Worm (Caenorhabditis elegans): ENCODE results near the gene Y37D8A.6.

Gene Y37D8A.6

DNA sequence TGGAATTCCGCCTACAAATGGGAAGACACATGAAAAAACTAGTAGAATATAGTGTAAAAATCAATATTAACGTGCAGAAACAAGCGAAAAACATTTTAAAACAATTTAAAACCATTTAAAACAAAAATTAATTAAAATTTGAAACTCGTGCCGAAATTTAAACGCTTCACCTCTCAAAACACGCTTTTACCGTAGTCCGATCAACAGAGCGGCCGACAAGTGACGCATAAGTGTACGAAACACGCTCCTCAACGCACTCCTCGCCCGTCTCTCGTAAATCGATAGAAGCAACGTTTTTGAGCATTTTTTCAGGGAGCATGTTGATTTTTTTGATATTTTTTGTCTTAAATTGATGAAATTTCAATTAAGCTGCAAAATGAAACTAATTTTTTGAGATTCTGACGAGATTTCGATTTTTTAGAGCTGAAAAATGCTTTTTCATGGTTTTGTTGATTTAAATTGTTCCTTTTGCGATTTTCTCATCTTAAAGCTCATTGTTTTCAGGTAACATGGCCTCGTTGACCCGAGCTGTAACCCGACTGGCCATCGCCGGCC, 35.0 kb upstream of the Y37D8A.6 start, which contains the start of gene cox-5A:
cox-5A (plus strand) TSS at position 505 of the 555 bp plus-strand sequence.
- TF ChIP-seq mef-2 (tag; optimal IDR thresholded peaks at IDR 0.05) (peak; percentile 95), aly-2 (tag; optimal IDR thresholded peaks at IDR 0.05) (peak; percentile 98), ceh-63 (GFP tag; optimal IDR thresholded peaks at IDR 0.05) (peak; percentile 83), tbx-2 (tag; optimal IDR thresholded peaks at IDR 0.05) (peak; percentile 100), pax-3 (tag; optimal IDR thresholded peaks at IDR 0.05) (peak; percentile 99), fos-1 (tag; optimal IDR thresholded peaks at IDR 0.05) (peak; percentile 99), dsc-1 (tag; optimal IDR thresholded peaks at IDR 0.05) (peak; percentile 100), sox-4 (tag; optimal IDR thresholded peaks at IDR 0.05) (peak; percentile 98), C34B4.2 (tag; optimal IDR thresholded peaks at IDR 0.05) (peak; percentile 95), hlh-17 (GFP tag; optimal IDR thresholded peaks at IDR 0.05; ENCODE audit: borderline replicate concordance) (peak; percentile 36), dpl-1 (GFP tag; optimal IDR thresholded peaks at IDR 0.05) (peak; percentile 100), unc-30 (tag; optimal IDR thresholded peaks at IDR 0.05) (peak; percentile 76), sup-37 (GFP tag; optimal IDR thresholded peaks at IDR 0.05) (peak; percentile 99), ceh-8 (GFP tag; optimal IDR thresholded peaks at IDR 0.05) (peak; percentile 99), nhr-85 (tag) (peak; percentile 99), lin-14 (GFP tag; optimal IDR thresholded peaks at IDR 0.05) (peak; percentile 100), blmp-1 (tag; optimal IDR thresholded peaks at IDR 0.05) (peak; percentile 86), nhr-47 (tag; optimal IDR thresholded peaks at IDR 0.05) (peak; percentile 100), mep-1 (tag; optimal IDR thresholded peaks at IDR 0.05) (peak; percentile 100), snu-23 (GFP tag; optimal IDR thresholded peaks at IDR 0.05) (peak; percentile 100), elt-3 (tag; optimal IDR thresholded peaks at IDR 0.05) (peak in 5 of 6 experiments; percentile 83 to 99 (median 97)), irx-1 (tag; optimal IDR thresholded peaks at IDR 0.05) (peak; percentile 99), lin-15B (tag; optimal IDR thresholded peaks at IDR 0.05) (peak; percentile 95), sptf-1 (tag; optimal IDR thresholded peaks at IDR 0.05) (no peak), lin-39 (tag; optimal IDR thresholded peaks at IDR 0.05) (peak; percentile 98), lsy-2 (tag; optimal IDR thresholded peaks at IDR 0.05) (peak; percentile 100), unc-62 (GFP tag; optimal IDR thresholded peaks at IDR 0.05) (peak; percentile 89), pqm-1 (tag; optimal IDR thresholded peaks at IDR 0.05) (peak; percentile 58), unc-130 (tag; optimal IDR thresholded peaks at IDR 0.05) (peak; percentile 99), F16B12.6 (tag; optimal IDR thresholded peaks at IDR 0.05) (peak; percentile 81), hlh-4 (tag; optimal IDR thresholded peaks at IDR 0.05) (peak; percentile 12), xbp-1 (tag; optimal IDR thresholded peaks at IDR 0.05) (peak; percentile 99), nhr-12 (tag; optimal IDR thresholded peaks at IDR 0.05) (peak; percentile 61), nhr-19 (GFP tag; conservative IDR thresholded peaks at IDR 0.05) (peak; percentile 99), aha-1 (tag; optimal IDR thresholded peaks at IDR 0.05) (peak; percentile 96), egl-13 (tag; optimal IDR thresholded peaks at IDR 0.05) (peak; percentile 99), ztf-4 (tag; optimal IDR thresholded peaks at IDR 0.05) (peak; percentile 99), nhr-84 (tag; optimal IDR thresholded peaks at IDR 0.05) (peak; percentile 77), ceh-90 (tag; optimal IDR thresholded peaks at IDR 0.05) (peak; percentile 70), alr-1 (tag; optimal IDR thresholded peaks at IDR 0.05; ENCODE audit: borderline replicate concordance) (no peak), unc-86 (tag; optimal IDR thresholded peaks at IDR 0.05) (peak; percentile 100), efl-1 (optimal IDR thresholded peaks at IDR 0.05) (peak; percentile 96 to 100), efl-1 (GFP tag; optimal IDR thresholded peaks at IDR 0.05 in 1 of 2) (peak; percentile 100), lir-3 (tag; optimal IDR thresholded peaks at IDR 0.05; ENCODE audit: poor library complexity) (peak; percentile 94), lin-13 (GFP tag; optimal IDR thresholded peaks at IDR 0.05) (peak; percentile 99), nhr-20 (tag; optimal IDR thresholded peaks at IDR 0.05) (peak; percentile 100), rnt-1 (tag; optimal IDR thresholded peaks at IDR 0.05) (peak; percentile 99), ceh-88 (GFP tag; IDR thresholded peaks at IDR 0.05) (peak; percentile 98), zag-1 (tag; optimal IDR thresholded peaks at IDR 0.05) (peak; percentile 94), grh-1 (GFP tag; IDR thresholded peaks at IDR 0.05) (peak; percentile 98), elt-2 (tag; optimal IDR thresholded peaks at IDR 0.05) (peak; percentile 96), mdl-1 (tag; optimal IDR thresholded peaks at IDR 0.05) (peak; percentile 64 to 96), swsn-7 (tag; optimal IDR thresholded peaks at IDR 0.05) (peak; percentile 100)

Data from whole organism, L1 larva.